Worm (Caenorhabditis elegans) whole organism, young adult: ENCODE data around the gene K11H3.5.

ENCODE experiments used
- D2030.7 ChIP-seq: fragments of 200-800 bp; sonication (Bioruptor generic); IDR thresholded peaks from 2 replicates; pipeline ENCODE4 v1.3.6; 2022; ENCODE audit warnings: missing genetic modification reagents, missing genetic modification characterization, missing compliant biosample characterization
- F23B12.7 ChIP-seq: sonication (generic microtip); optimal IDR thresholded peaks from 2 replicates; lab custom pipeline; 2017; ENCODE audit warnings: missing genetic modification characterization, mild to moderate bottlenecking, missing compliant biosample characterization, antibody characterized with exemption, moderate library complexity; ENCODE audit not compliant: insufficient read depth
- F39B2.1 ChIP-seq: fragments of 200-800 bp; sonication (Bioruptor generic); IDR thresholded peaks from 2 replicates; pipeline ENCODE4 v1.3.6; 2022; ENCODE audit warnings: missing genetic modification reagents, missing genetic modification characterization, missing compliant biosample characterization
- F57C9.4 ChIP-seq: sonication (generic microtip); optimal IDR thresholded peaks from 2 replicates; lab custom pipeline; 2017; ENCODE audit warnings: mild to moderate bottlenecking, missing genetic modification characterization, missing compliant biosample characterization
- K12H6.12 ChIP-seq: fragments of 200-800 bp; sonication (Bioruptor generic); optimal IDR thresholded peaks from 2 replicates; lab custom pipeline; 2018; ENCODE audit warnings: mild to moderate bottlenecking, missing genetic modification characterization, missing compliant biosample characterization
- Y67H2A.10 ChIP-seq: fragments of 200-800 bp; sonication (Bioruptor generic); conservative IDR thresholded peaks from 2 replicates; pipeline ENCODE4 v1.3.6; 2022; ENCODE audit warnings: missing genetic modification reagents, missing genetic modification characterization, missing compliant biosample characterization
- Y95B8A.8 ChIP-seq: fragments of 200-800 bp; sonication (Bioruptor generic); IDR thresholded peaks from 2 replicates; pipeline ENCODE4 v1.3.6; 2022; ENCODE audit warnings: missing genetic modification reagents, missing genetic modification characterization, missing compliant biosample characterization
- ama-1 ChIP-seq, 3 experiments: fragments of 150-350 bp in 1 of 3; sonication (generic microtip) in 2 of 3; optimal IDR thresholded peaks; 2 replicates each; lab custom pipeline; 2014 to 2018; ENCODE audit warnings: missing biosample characterization in 2 of 3, missing genetic modification characterization in 2 of 3, missing genetic modification reagents in 2 of 3
- athp-1 ChIP-seq: sonication (generic microtip); optimal IDR thresholded peaks from 2 replicates; lab custom pipeline; 2017; ENCODE audit warnings: mild to moderate bottlenecking, missing genetic modification characterization, missing compliant biosample characterization
- attf-5 ChIP-seq: fragments of 200-800 bp; sonication (Bioruptor generic); optimal IDR thresholded peaks from 2 replicates; lab custom pipeline; 2018; ENCODE audit warnings: mild to moderate bottlenecking, missing genetic modification characterization, missing compliant biosample characterization
- ccch-3 ChIP-seq: fragments of 200-800 bp; sonication (Bioruptor generic); optimal IDR thresholded peaks from 2 replicates; lab custom pipeline; 2018; ENCODE audit warnings: mild to moderate bottlenecking, missing genetic modification characterization, missing compliant biosample characterization
- cebp-1 ChIP-seq, 2 experiments: fragments of 200-800 bp in 1 of 2; sonication (Bioruptor generic) in 1 of 2; sonication (generic microtip) in 1 of 2; IDR thresholded peaks in 1 of 2; optimal IDR thresholded peaks in 1 of 2; 2 replicates each; pipeline versions ENCODE4 v1.3.6 to Lab custom; 2017 to 2022; ENCODE audit warnings: missing compliant biosample characterization in 2 of 2, missing genetic modification characterization in 2 of 2, mild to moderate bottlenecking in 1 of 2, missing genetic modification reagents in 1 of 2, moderate library complexity in 1 of 2
- ceh-100 ChIP-seq: fragments of 200-800 bp; sonication (Bioruptor generic); IDR thresholded peaks from 2 replicates; pipeline ENCODE4 v1.3.6; 2022; ENCODE audit warnings: missing genetic modification reagents, missing genetic modification characterization, missing compliant biosample characterization
- ceh-27 ChIP-seq: fragments of 200-800 bp; sonication (Bioruptor generic); optimal IDR thresholded peaks from 2 replicates; lab custom pipeline; 2018; ENCODE audit warnings: mild to moderate bottlenecking, missing genetic modification characterization, moderate library complexity, missing compliant biosample characterization
- chd-7 ChIP-seq: sonication (generic microtip); optimal IDR thresholded peaks from 2 replicates; lab custom pipeline; 2016; ENCODE audit warnings: mild to moderate bottlenecking, missing genetic modification characterization, moderate library complexity, missing compliant biosample characterization
- dox-1 ChIP-seq: fragments of 200-800 bp; sonication (Bioruptor generic); IDR thresholded peaks from 2 replicates; pipeline ENCODE4 v1.3.6; 2022; ENCODE audit warnings: missing genetic modification reagents, missing genetic modification characterization, missing compliant biosample characterization
- dpl-1 ChIP-seq: fragments of 150-350 bp; optimal IDR thresholded peaks from 2 replicates; lab custom pipeline; 2014; ENCODE audit warnings: missing biosample characterization, missing genetic modification reagents, missing genetic modification characterization
- fkh-3 ChIP-seq: sonication (generic microtip); optimal IDR thresholded peaks from 2 replicates; lab custom pipeline; 2016; ENCODE audit warnings: mild to moderate bottlenecking, missing genetic modification characterization, missing compliant biosample characterization
- hmg-1.2 ChIP-seq: fragments of 200-800 bp; sonication (Bioruptor generic); IDR thresholded peaks from 2 replicates; pipeline ENCODE4 v1.3.6; 2022; ENCODE audit warnings: missing genetic modification reagents, missing genetic modification characterization, missing compliant biosample characterization
- hsf-1 ChIP-seq: fragments of 200-800 bp; sonication (Bioruptor generic); IDR thresholded peaks from 2 replicates; pipeline ENCODE4 v1.3.6; 2022; ENCODE audit warnings: missing genetic modification reagents, missing genetic modification characterization, missing compliant biosample characterization
- let-607 ChIP-seq, 2 experiments: fragments of 200-800 bp in 1 of 2; sonication (Bioruptor generic) in 1 of 2; sonication (generic microtip) in 1 of 2; optimal IDR thresholded peaks; 2 replicates each; lab custom pipeline; 2016 to 2018; ENCODE audit warnings: mild to moderate bottlenecking in 2 of 2, missing compliant biosample characterization in 2 of 2, missing genetic modification characterization in 2 of 2, moderate library complexity in 2 of 2, missing genotype in 1 of 2
- lin-35 ChIP-seq, 3 experiments: fragments of 150-350 bp in 2 of 3; sonication (generic microtip) in 1 of 3; optimal IDR thresholded peaks; 2 replicates each; lab custom pipeline; 2014 to 2018; ENCODE audit warnings: missing biosample characterization in 3 of 3, missing genetic modification characterization in 3 of 3, missing genetic modification reagents in 3 of 3
- lin-40 ChIP-seq: sonication (generic microtip); optimal IDR thresholded peaks from 2 replicates; lab custom pipeline; 2016; ENCODE audit warnings: missing genetic modification characterization, mild to moderate bottlenecking, missing compliant biosample characterization, missing genotype, missing genetic modification reagents
- lin-54 ChIP-seq: fragments of 200-800 bp; sonication (Bioruptor generic); optimal IDR thresholded peaks from 2 replicates; lab custom pipeline; 2018; ENCODE audit warnings: mild to moderate bottlenecking, missing genetic modification characterization, missing compliant biosample characterization
- lsy-27 ChIP-seq: sonication (generic microtip); optimal IDR thresholded peaks from 2 replicates; lab custom pipeline; 2017; ENCODE audit warnings: missing genetic modification characterization, mild to moderate bottlenecking, missing compliant biosample characterization, antibody characterized with exemption, missing genotype, borderline replicate concordance; ENCODE audit not compliant: insufficient read depth
- madf-8 ChIP-seq: fragments of 200-800 bp; sonication (Bioruptor generic); conservative IDR thresholded peaks from 2 replicates; pipeline ENCODE4 v1.3.6; 2022; ENCODE audit warnings: missing genetic modification reagents, missing genetic modification characterization, missing compliant biosample characterization
- mcd-1 ChIP-seq: fragments of 200-800 bp; sonication (Bioruptor generic); IDR thresholded peaks from 2 replicates; pipeline ENCODE4 v1.3.6; 2022; ENCODE audit warnings: missing genetic modification reagents, missing genetic modification characterization, missing compliant biosample characterization
- nfyb-1 ChIP-seq: fragments of 200-800 bp; sonication (Bioruptor generic); IDR thresholded peaks from 2 replicates; pipeline ENCODE4 v1.3.6; 2022; ENCODE audit warnings: missing genetic modification reagents, missing genetic modification characterization, missing compliant biosample characterization
- nhr-179 ChIP-seq: sonication (generic microtip); optimal IDR thresholded peaks from 2 replicates; lab custom pipeline; 2016; ENCODE audit warnings: mild to moderate bottlenecking, missing genetic modification characterization, missing compliant biosample characterization
- nhr-80 ChIP-seq: sonication (generic microtip); optimal IDR thresholded peaks from 2 replicates; lab custom pipeline; 2016; ENCODE audit warnings: missing genetic modification characterization, missing compliant biosample characterization
- pbrm-1 ChIP-seq: fragments of 200-800 bp; sonication (Bioruptor generic); IDR thresholded peaks from 2 replicates; pipeline ENCODE4 v1.3.6; 2022; ENCODE audit warnings: missing genetic modification reagents, missing genetic modification characterization, missing compliant biosample characterization
- rcor-1 ChIP-seq: fragments of 200-800 bp; sonication (Bioruptor generic); IDR thresholded peaks from 2 replicates; pipeline ENCODE4 v1.3.6; 2022; ENCODE audit warnings: missing genetic modification reagents, missing genetic modification characterization, missing compliant biosample characterization
- sea-2 ChIP-seq: fragments of 200-800 bp; sonication (Bioruptor generic); IDR thresholded peaks from 2 replicates; pipeline ENCODE4 v1.3.6; 2022; ENCODE audit warnings: missing genetic modification characterization, missing compliant biosample characterization
- snpc-4 ChIP-seq, 5 experiments: fragments of 150-350 bp in 1 of 5; sonication (generic microtip) in 4 of 5; optimal IDR thresholded peaks; 2 replicates each; lab custom pipeline; 2014 to 2018; ENCODE audit warnings: missing genetic modification characterization in 5 of 5, missing biosample characterization in 3 of 5, antibody characterized with exemption in 2 of 5, mild to moderate bottlenecking in 2 of 5, missing compliant biosample characterization in 2 of 5, missing genotype in 2 of 5, moderate library complexity in 2 of 5, missing genetic modification reagents in 1 of 5
- somi-1 ChIP-seq: fragments of 200-800 bp; sonication (Bioruptor generic); optimal IDR thresholded peaks from 2 replicates; lab custom pipeline; 2018; ENCODE audit warnings: mild to moderate bottlenecking, missing genetic modification characterization, missing compliant biosample characterization
- sptf-2 ChIP-seq: fragments of 200-800 bp; sonication (Bioruptor generic); optimal IDR thresholded peaks from 2 replicates; lab custom pipeline; 2018; ENCODE audit warnings: mild to moderate bottlenecking, missing genetic modification characterization, missing compliant biosample characterization
- tbx-9 ChIP-seq: sonication (generic microtip); optimal IDR thresholded peaks from 2 replicates; lab custom pipeline; 2016; ENCODE audit warnings: borderline replicate concordance, missing genetic modification characterization, inconsistent platforms, missing compliant biosample characterization
- unc-130 ChIP-seq: sonication (generic microtip); optimal IDR thresholded peaks from 2 replicates; lab custom pipeline; 2016; ENCODE audit warnings: missing genetic modification reagents, missing genetic modification characterization, missing compliant biosample characterization
- zfh-2 ChIP-seq: fragments of 200-800 bp; sonication (Bioruptor generic); conservative IDR thresholded peaks from 2 replicates; pipeline ENCODE4 v1.3.6; 2022; ENCODE audit warnings: missing genetic modification reagents, missing genetic modification characterization, missing compliant biosample characterization
- ztf-18 ChIP-seq: sonication (generic microtip); optimal IDR thresholded peaks from 2 replicates; lab custom pipeline; 2016; ENCODE audit warnings: missing genotype, mild to moderate bottlenecking, missing genetic modification characterization, missing compliant biosample characterization
- ztf-26 ChIP-seq: sonication (generic microtip); optimal IDR thresholded peaks from 2 replicates; lab custom pipeline; 2017; ENCODE audit warnings: missing genetic modification characterization, missing compliant biosample characterization
- ztf-6 ChIP-seq: fragments of 200-800 bp; sonication (Bioruptor generic); IDR thresholded peaks from 2 replicates; pipeline ENCODE4 v1.3.6; 2022; ENCODE audit warnings: missing genetic modification reagents, missing genetic modification characterization, missing compliant biosample characterization

K11H3.5 gene

ce11 chrIII:9818763-9819162 lies 24.8 kb upstream of the K11H3.5 start, which contains the start of gene panl-3:
Gene panl-3 (plus strand): TSS chrIII:9819056.
- TF ChIP-seq lin-40 (tag; lab: Kevin White, UChicago), result peak; percentile 37
- no peak for TF ChIP-seq Y95B8A.8 (GFP tag; lab: Robert Waterston, UW)
- peak; percentile 43; the same call in 1 of the 2 replicates for TF ChIP-seq rcor-1 (GFP tag; lab: Robert Waterston, UW)
- TF ChIP-seq lsy-27 (tag; lab: Kevin White, UChicago), result no peak
- peak; percentile 0 for TF ChIP-seq dpl-1 (GFP tag; lab: Kevin White, UChicago)
- TF ChIP-seq tbx-9, result no peak
- peak; percentile 88 for TF ChIP-seq attf-5 (GFP tag; lab: Kevin White, UChicago)
- TF ChIP-seq fkh-3, result no peak
- TF ChIP-seq ztf-6, result 0 out of 2 replicates have a peak, but pooled peaks have one; percentile 66
- TF ChIP-seq unc-130 (GFP tag; lab: Kevin White, UChicago), result no peak
- TF ChIP-seq nhr-80 (tag; lab: Kevin White, UChicago), result peak; percentile 44
- TF ChIP-seq lin-54 (GFP tag; lab: Kevin White, UChicago), result peak; percentile 36
- peak; percentile 26; the same call in 1 of the 2 replicates for TF ChIP-seq hsf-1 (GFP tag; lab: Robert Waterston, UW)
- TF ChIP-seq hmg-1.2 (GFP tag; lab: Robert Waterston, UW), result peak; percentile 46; the same call in 1 of the 2 replicates
- peak; percentile 49 for TF ChIP-seq ceh-27 (GFP tag; lab: Kevin White, UChicago)
- no peak for TF ChIP-seq Y67H2A.10 (GFP tag; lab: Robert Waterston, UW)
- TF ChIP-seq pbrm-1, result 0 out of 2 replicates have a peak, but pooled peaks have one; percentile 12
- TF ChIP-seq sea-2 (GFP tag; lab: Robert Waterston, UW), result no peak
- no peak for TF ChIP-seq ccch-3 (GFP tag; lab: Kevin White, UChicago)
- TF ChIP-seq athp-1 (tag; lab: Kevin White, UChicago), result no peak
- TF ChIP-seq let-607 (tag; optimal IDR thresholded peaks at IDR 0.05; lab: Kevin White, UChicago), result peak; percentile 39 to 46
- TF ChIP-seq F23B12.7 (tag; lab: Kevin White, UChicago), result peak; percentile 41
- TF ChIP-seq dox-1 (GFP tag; lab: Robert Waterston, UW), result 0 out of 2 replicates have a peak, but pooled peaks have one; percentile 26
- TF ChIP-seq madf-8 (GFP tag; lab: Robert Waterston, UW), result no peak
- TF ChIP-seq sptf-2 (GFP tag; lab: Kevin White, UChicago), result no peak
- TF ChIP-seq ama-1 (optimal IDR thresholded peaks at IDR 0.05; lab: Kevin White, UChicago), result peak; percentile 22
- TF ChIP-seq ama-1 (GFP tag; optimal IDR thresholded peaks at IDR 0.05; lab: Kevin White, UChicago), result no peak
- peak; percentile 83 for TF ChIP-seq zfh-2 (GFP tag; lab: Robert Waterston, UW)
- peak; percentile 36 for TF ChIP-seq somi-1 (GFP tag; lab: Kevin White, UChicago)
- TF ChIP-seq chd-7, result peak; percentile 52
- 0 out of 2 replicates have a peak, but pooled peaks have one; percentile 19 for TF ChIP-seq D2030.7
- TF ChIP-seq ztf-18, result peak; percentile 31
- 0 out of 2 replicates have a peak, but pooled peaks have one; percentile 18 for TF ChIP-seq nfyb-1
- peak; percentile 46; the same call in 1 of the 2 replicates for TF ChIP-seq mcd-1 (GFP tag; lab: Robert Waterston, UW)
- no peak for TF ChIP-seq F39B2.1
- no peak for TF ChIP-seq F57C9.4 (tag; lab: Kevin White, UChicago)
- TF ChIP-seq K12H6.12 (tag; lab: Kevin White, UChicago), result peak; percentile 56
- TF ChIP-seq lin-35 (GFP tag; optimal IDR thresholded peaks at IDR 0.05; lab: Kevin White, UChicago), result no peak
- no peak for TF ChIP-seq snpc-4 (GFP tag; optimal IDR thresholded peaks at IDR 0.05; lab: Kevin White, UChicago)
- peak in 2 of 4 experiments; percentile 31 to 38 for TF ChIP-seq snpc-4 (tag; optimal IDR thresholded peaks at IDR 0.05; lab: Kevin White, UChicago)
- TF ChIP-seq cebp-1 (GFP tag; IDR thresholded peaks at IDR 0.05; lab: Robert Waterston, UW), result peak; percentile 47; the same call in 1 of the 2 replicates
- TF ChIP-seq cebp-1 (tag; optimal IDR thresholded peaks at IDR 0.05; lab: Kevin White, UChicago), result peak; percentile 64
- no peak for TF ChIP-seq nhr-179 (tag; lab: Kevin White, UChicago)
- peak; percentile 4 for TF ChIP-seq ztf-26 (tag; lab: Kevin White, UChicago)
- TF ChIP-seq ceh-100 (GFP tag; lab: Robert Waterston, UW), result no peak
